Fruit fly (Drosophila melanogaster) Kc167 (cell line): ENCODE measurements around the gene CG14606.

Experiments used
- Myc ChIP-seq: fragments of >200 bp; optimal IDR thresholded peaks from 2 replicates; lab custom pipeline; 2017; ENCODE audit warnings: missing external identifiers
- Sin3A ChIP-seq: fragments of >200 bp; optimal IDR thresholded peaks from 2 replicates; lab custom pipeline; 2018; ENCODE audit warnings: missing external identifiers
- h ChIP-seq: fragments of >200 bp; optimal IDR thresholded peaks from 3 replicates; lab custom pipeline; 2018; ENCODE audit warnings: missing external identifiers
- insv ChIP-seq: fragments of >200 bp; optimal IDR thresholded peaks from 3 replicates; lab custom pipeline; 2018; ENCODE audit warnings: missing external identifiers
- psq ChIP-seq: fragments of >200 bp; optimal IDR thresholded peaks from 2 replicates; lab custom pipeline; 2017; ENCODE audit warnings: missing external identifiers
- ttk ChIP-seq: sonication (Bioruptor generic); optimal IDR thresholded peaks from 2 replicates; lab custom pipeline; 2017; ENCODE audit warnings: missing external identifiers

The CG14606 gene

DNA sequence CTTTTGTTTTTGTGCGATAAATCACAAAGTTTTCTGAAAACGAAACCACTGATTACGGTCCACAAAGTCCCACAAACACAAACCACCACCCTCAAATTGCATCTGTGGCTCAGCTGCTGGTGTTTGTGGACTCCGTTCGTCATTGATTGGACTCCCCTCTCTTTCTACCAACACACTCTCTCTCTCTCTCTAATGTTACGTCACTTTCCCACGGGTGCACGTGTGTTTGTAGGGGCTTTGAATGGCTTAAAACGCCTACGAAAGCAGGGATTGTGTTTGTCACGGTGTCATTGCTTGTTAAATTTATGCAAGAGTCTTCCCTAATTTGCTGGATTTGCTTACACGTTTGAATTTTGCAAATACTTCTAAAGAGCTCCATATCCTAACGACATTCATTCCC, 28.9 kb downstream of the CG14606 start:
- TF ChIP-seq ttk (lab: Kevin White, UChicago) (no peak), h (no peak), Myc (lab: Kevin White, UChicago) (no peak), Sin3A (lab: Kevin White, UChicago) (no peak), insv (lab: Kevin White, UChicago) (no peak), psq (lab: Kevin White, UChicago) (no peak)

DNA sequence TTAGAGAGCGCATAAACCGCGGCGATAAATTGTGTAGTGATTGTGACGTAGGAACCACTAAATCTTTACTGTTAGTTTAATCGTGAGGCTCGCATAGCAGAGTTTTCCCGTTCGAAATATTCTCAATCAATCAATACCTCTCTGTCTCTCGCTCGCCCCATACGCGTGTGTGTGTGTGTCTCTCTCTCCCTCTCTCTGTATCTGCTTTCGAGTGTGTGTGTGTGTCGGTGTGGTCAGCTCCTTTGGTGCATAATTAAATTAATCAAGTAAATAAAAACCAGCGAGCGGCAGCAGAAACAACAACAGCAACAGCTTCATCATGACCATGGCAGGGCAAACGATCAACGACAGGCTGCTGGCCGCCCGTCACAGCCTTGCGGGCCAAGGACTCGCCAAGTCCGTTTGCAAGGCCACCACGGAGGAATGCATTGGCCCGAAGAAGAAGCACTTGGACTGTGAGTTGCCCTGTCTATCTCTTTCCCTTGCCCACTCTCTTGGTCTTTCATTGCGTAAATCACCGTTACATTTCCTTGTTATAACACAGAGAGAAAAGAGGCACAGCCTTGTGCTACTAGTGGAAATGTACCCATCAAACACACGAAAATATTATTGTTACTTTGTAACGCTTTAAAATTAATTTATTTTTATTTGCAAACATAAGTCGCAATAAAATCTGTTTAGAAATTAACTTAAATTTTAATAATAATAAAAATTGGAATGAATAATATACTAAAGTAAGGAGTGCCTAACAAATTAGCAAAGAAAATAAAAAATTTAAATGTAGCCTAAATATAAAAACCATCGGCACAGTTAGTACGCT, 29.6 kb downstream of the CG14606 start:
- no peak for TF ChIP-seq h
- no peak for TF ChIP-seq psq (lab: Kevin White, UChicago)
- no peak for TF ChIP-seq Myc (lab: Kevin White, UChicago)
- no peak for TF ChIP-seq ttk (lab: Kevin White, UChicago)
- TF ChIP-seq insv (lab: Kevin White, UChicago), result no peak
- no peak for TF ChIP-seq Sin3A (lab: Kevin White, UChicago)

DNA sequence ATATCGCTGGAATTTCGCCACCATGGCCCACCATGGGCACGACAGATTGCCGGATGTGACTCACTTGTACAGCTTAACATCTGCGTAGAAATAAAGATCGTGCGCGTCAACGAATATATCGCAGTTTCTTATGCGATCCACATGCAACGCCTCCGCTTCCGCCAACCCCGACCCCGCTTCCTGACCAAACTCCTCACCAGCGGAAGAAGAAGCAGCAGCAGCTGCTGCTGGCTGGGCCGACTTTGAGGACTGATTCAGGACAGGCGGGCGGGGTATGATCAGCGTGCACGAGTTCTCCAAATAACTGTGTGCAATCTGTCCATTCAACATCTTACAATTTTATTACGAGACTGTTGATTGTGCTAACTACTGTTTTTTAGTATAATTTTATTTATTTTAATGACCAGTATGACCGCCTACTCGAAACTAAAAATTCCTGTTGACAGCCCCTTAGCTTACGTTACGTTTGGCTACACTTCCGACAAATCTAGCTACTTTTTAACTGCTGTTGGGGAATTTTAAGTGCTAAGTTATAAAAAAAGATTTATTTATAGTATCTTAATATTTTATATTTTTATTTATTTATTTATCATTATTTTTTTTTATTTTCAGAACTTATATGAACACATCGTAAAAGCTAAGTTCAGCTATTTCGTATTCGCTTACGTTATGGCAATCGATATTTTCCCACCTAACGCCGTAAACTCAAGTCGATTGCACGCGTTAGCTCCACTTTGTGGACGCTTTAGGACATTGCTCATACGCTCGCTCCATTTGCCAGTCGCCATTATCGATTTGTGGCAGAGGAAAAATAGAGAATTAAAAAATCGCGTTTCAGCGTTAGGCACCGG, 30.4 kb downstream of the CG14606 start, which contains the start of the genes CG10055 and lap:
Gene CG10055, minus strand, starts transcription at position 432 of the 851 bp plus-strand sequence.
Gene lap, plus strand, starts transcription at position 753 of the 851 bp plus-strand sequence.
- TF ChIP-seq h, result no peak
- TF ChIP-seq insv (lab: Kevin White, UChicago), result no peak
- TF ChIP-seq Sin3A (lab: Kevin White, UChicago), result no peak
- no peak for TF ChIP-seq Myc (lab: Kevin White, UChicago)

DNA sequence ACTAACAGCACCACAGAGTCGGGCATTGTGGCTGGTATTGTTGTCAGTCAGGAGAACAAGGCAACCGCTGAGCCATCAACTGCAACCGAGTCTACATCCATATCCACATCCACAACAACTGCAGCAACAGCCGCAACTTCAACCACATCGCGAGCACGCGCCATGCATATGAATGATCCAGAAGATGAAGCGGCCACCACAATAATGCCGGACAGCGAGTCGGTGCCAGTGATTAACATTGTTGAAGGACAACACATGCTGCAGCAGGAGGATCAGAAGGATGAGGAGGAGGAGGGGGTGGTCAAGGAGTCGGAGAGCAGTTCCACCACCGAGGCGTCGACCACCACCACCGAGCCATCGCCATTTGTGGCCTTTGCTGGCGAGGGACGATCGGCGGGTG, 42.1 kb downstream of the CG14606 start:
- TF ChIP-seq Myc (lab: Kevin White, UChicago), result no peak
- TF ChIP-seq Sin3A (lab: Kevin White, UChicago), result no peak

DNA sequence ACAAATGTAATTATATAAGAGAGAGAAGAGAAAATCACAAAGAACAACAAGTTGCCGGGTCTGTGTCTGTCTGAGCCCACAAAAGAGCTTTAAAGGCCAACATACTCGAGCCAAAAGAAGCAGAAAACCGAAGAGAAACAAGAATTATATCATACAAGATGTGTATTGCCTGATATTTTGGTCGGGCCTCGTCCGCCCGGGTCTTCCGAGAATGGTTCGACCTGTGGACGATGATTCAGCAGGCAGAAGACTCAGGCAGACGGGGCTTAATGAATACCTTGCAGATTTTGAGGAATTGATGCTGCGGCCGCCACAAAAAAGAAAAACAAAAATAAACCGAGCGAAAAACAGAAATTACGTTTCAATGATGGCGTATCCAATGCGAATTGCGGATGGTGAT, 43.9 kb downstream of the CG14606 start:
- TF ChIP-seq psq (lab: Kevin White, UChicago), result no peak
- TF ChIP-seq insv (lab: Kevin White, UChicago), result no peak
- no peak for TF ChIP-seq ttk (lab: Kevin White, UChicago)
- no peak for TF ChIP-seq Sin3A (lab: Kevin White, UChicago)
- no peak for TF ChIP-seq Myc (lab: Kevin White, UChicago)
- TF ChIP-seq h, result no peak

DNA sequence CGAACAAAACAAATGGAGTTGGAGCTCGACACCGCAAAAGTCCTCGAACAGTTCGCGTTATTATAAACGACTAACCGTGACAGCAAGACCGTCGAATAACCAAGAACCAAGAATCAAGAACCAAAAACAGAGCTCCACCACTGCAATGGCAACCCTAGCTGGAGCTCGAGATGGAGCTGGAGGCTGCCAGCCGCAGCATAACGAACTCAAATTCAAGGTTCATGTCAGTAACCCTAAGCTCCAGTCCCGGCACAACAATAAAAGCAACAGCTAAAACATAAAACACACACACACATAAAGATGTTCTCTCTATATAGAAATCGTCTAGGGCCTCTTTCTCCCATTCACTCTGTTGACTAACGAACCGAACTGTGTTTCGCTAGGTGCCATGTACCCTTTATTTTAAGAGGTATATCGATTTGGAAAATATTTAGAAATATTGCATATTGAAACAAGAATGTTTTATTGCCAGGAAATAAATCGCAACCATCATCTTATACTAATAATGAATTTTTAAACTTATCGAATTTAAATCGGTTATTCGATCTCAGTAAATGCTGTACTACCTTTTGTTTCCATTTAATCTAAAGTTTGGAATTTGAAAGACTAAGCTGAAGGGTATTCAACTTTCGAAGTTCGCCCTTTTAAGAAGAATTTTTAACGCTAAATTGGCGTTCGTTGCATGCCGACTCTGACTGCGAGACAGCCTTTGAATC, 45.3 kb downstream of the CG14606 start:
- no peak for TF ChIP-seq h
- TF ChIP-seq Sin3A (lab: Kevin White, UChicago), result no peak
- TF ChIP-seq insv (lab: Kevin White, UChicago), result no peak
- no peak for TF ChIP-seq psq (lab: Kevin White, UChicago)
- no peak for TF ChIP-seq ttk (lab: Kevin White, UChicago)
- no peak for TF ChIP-seq Myc (lab: Kevin White, UChicago)

DNA sequence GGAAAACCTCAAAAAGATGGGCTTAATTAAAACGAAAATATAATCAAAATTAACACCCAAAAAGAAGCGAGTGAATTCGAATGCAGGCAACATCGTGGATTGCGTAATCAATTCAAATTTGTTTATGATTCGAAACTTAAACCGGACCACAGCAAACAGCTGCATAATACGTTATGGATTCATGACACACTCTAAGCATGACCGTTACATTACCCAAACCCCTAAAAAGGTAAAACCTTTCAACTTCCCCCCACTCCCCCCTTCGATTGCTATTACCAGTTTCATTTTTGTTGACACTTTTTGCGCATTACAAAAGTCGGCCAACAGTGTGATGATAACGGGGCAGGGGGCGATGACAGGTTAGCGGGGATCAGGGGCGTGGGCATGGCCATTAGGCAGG, 47.0 kb downstream of the CG14606 start:
- no peak for TF ChIP-seq Myc (lab: Kevin White, UChicago)
- TF ChIP-seq insv (lab: Kevin White, UChicago), result no peak
